Worm (Caenorhabditis elegans): ENCODE results near the gene F43D2.3.

DNA sequence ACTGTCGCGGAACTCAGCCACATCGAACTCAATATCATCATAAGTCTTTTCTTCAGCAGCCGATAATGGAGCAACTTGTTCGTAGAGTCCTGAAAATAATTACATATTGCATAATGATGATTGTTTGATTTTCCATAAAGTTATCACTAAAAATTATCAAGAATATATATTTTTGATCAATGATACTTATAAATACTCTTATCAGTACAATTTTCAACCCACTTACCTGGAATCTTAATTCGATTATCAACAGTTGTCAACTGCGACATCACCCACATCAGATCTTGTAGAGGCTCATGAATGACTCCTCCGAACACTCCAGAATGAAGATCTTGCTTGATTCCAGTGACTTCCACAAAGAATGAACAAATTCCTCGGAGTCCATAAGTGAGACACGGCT is 35.7 kb upstream of the F43D2.3 start:
- no peak for TF ChIP-seq nhr-12 (tag; optimal IDR thresholded peaks at IDR 0.05)
- no peak for TF ChIP-seq nhr-237 (tag; optimal IDR thresholded peaks at IDR 0.05)
